Worm (Caenorhabditis elegans) whole organism, mixed stage, embryonic: ENCODE data around the gene F53F4.11.

Experiments used
- ces-1 ChIP-seq: fragments of 150-350 bp; optimal IDR thresholded peaks from 2 replicates; lab custom pipeline; 2014; ENCODE audit warnings: missing biosample characterization, missing genetic modification reagents, missing genetic modification characterization
- elt-3 ChIP-seq: fragments of 150-350 bp; optimal IDR thresholded peaks from 2 replicates; lab custom pipeline; 2014; ENCODE audit warnings: missing biosample characterization, missing genetic modification characterization
- nhr-237 ChIP-seq: fragments of 150-350 bp; optimal IDR thresholded peaks from 2 replicates; lab custom pipeline; 2014; ENCODE audit warnings: missing biosample characterization, missing genetic modification characterization
- snpc-4 ChIP-seq: fragments of 150-350 bp; optimal IDR thresholded peaks from 2 replicates; lab custom pipeline; 2014; ENCODE audit warnings: missing biosample characterization, missing genetic modification characterization
- tbx-8 ChIP-seq: fragments of 200-800 bp; sonication (Bioruptor generic); optimal IDR thresholded peaks from 2 replicates; lab custom pipeline; 2018; ENCODE audit warnings: mild to moderate bottlenecking, missing genetic modification characterization, moderate library complexity, missing compliant biosample characterization

- TF ChIP-seq ces-1 (GFP tag; lab: Kevin White, UChicago) (no peak), elt-3 (no peak), tbx-8 (GFP tag; lab: Kevin White, UChicago) (no peak), nhr-237 (tag; lab: Kevin White, UChicago) (no peak), snpc-4 (tag; lab: Kevin White, UChicago) (no peak)
Measured at ce11 chrV:13669170-13669569, 44.8 kb upstream of the F53F4.11 start.
